Fruit fly (Drosophila melanogaster): ENCODE data around the gene CG1537.
A peak's percentile ranks its signal among the peaks of the same experiment; 100 is the strongest.

The CG1537 gene

dm6 chrX:11108148-11108844 is 45.3 kb upstream of the CG1537 start, which contains the start of gene Hsp60A (continued):
- TF ChIP-seq CG13424 (tag; optimal IDR thresholded peaks at IDR 0.05) (peak; percentile 75), knrl (GFP tag; IDR thresholded peaks at IDR 0.05; ENCODE audit: partially characterized antibody) (peak; percentile 90), Spps (tag; optimal IDR thresholded peaks at IDR 0.05) (no peak), CG4282 (GFP tag; optimal IDR thresholded peaks at IDR 0.05) (no peak), ssp (GFP tag; IDR thresholded peaks at IDR 0.05) (peak; percentile 30; the same call in 1 of the 2 replicates), crc (GFP tag; optimal IDR thresholded peaks at IDR 0.05) (no peak), lilli (GFP tag; optimal IDR thresholded peaks at IDR 0.05) (peak; percentile 71), CG14860 (GFP tag; IDR thresholded peaks at IDR 0.05; ENCODE audit: partially characterized antibody) (peak; percentile 77), Lhr (GFP tag; optimal IDR thresholded peaks at IDR 0.05) (peak; percentile 34), h (optimal IDR thresholded peaks at IDR 0.05) (no peak), CG18599 (GFP tag; optimal IDR thresholded peaks at IDR 0.05) (peak; percentile 47), Kr (GFP tag; optimal IDR thresholded peaks at IDR 0.05) (no peak), tx (GFP tag; optimal IDR thresholded peaks at IDR 0.05) (no peak), chinmo (GFP tag; IDR thresholded peaks at IDR 0.05; ENCODE audit: partially characterized antibody) (peak; percentile 61; the same call in 1 of the 4 replicates), CG13775 (GFP tag; optimal IDR thresholded peaks at IDR 0.05) (peak; percentile 48), ci (GFP tag; IDR thresholded peaks at IDR 0.05) (peak; percentile 72; the same call in 2 of the 3 replicates), CG42726 (GFP tag; IDR thresholded peaks at IDR 0.05; ENCODE audit: partially characterized antibody) (no peak), CG2116 (GFP tag; optimal IDR thresholded peaks at IDR 0.05) (peak; percentile 74), ara (GFP tag; IDR thresholded peaks at IDR 0.05) (0 out of 2 replicates have a peak, but pooled peaks have one; percentile 16), CG2712 (tag; optimal IDR thresholded peaks at IDR 0.05) (peak; percentile 61), CG17385 (GFP tag; optimal IDR thresholded peaks at IDR 0.05) (no peak), CG3163 (GFP tag; optimal IDR thresholded peaks at IDR 0.05) (no peak), stc (GFP tag; IDR thresholded peaks at IDR 0.05) (no peak), CG12155 (GFP tag; optimal IDR thresholded peaks at IDR 0.05) (peak; percentile 28), CG10267 (tag; optimal IDR thresholded peaks at IDR 0.05) (peak; percentile 58), Gug (GFP tag; IDR thresholded peaks at IDR 0.05) (no peak), CG11696 (GFP tag; IDR thresholded peaks at IDR 0.05) (no peak), CG10543 (GFP tag; optimal IDR thresholded peaks at IDR 0.05) (no peak), row (GFP tag; IDR thresholded peaks at IDR 0.05) (peak; percentile 82), Mrtf (GFP tag; IDR thresholded peaks at IDR 0.05) (no peak), ttk (GFP tag; IDR thresholded peaks at IDR 0.05) (no peak), HLH3B (GFP tag; IDR thresholded peaks at IDR 0.05) (0 out of 2 replicates have a peak, but pooled peaks have one; percentile 28), prd (optimal IDR thresholded peaks at IDR 0.05) (no peak), prd (GFP tag; IDR thresholded peaks at IDR 0.05) (peak; percentile 54; the same call in 2 of the 3 replicates), nom (GFP tag; optimal IDR thresholded peaks at IDR 0.05) (no peak), kay (GFP tag; optimal IDR thresholded peaks at IDR 0.05) (peak; percentile 15), ewg (GFP tag; optimal IDR thresholded peaks at IDR 0.05) (no peak), bbx (GFP tag; IDR thresholded peaks at IDR 0.05; ENCODE audit: partially characterized antibody) (peak; percentile 72), CG3065 (GFP tag; optimal IDR thresholded peaks at IDR 0.05) (no peak), CG1832 (GFP tag; optimal IDR thresholded peaks at IDR 0.05) (no peak), exex (tag; optimal IDR thresholded peaks at IDR 0.05) (peak; percentile 12), bsh (GFP tag; optimal IDR thresholded peaks at IDR 0.05) (peak in 1 of 2 experiments; percentile 55), Side (GFP tag; optimal IDR thresholded peaks at IDR 0.05) (no peak), CG17829 (tag; optimal IDR thresholded peaks at IDR 0.05) (peak; percentile 58), fu2 (GFP tag; optimal IDR thresholded peaks at IDR 0.05) (no peak), CG6791 (GFP tag; IDR thresholded peaks at IDR 0.05; ENCODE audit: partially characterized antibody) (peak; percentile 78), gsb (GFP tag; IDR thresholded peaks at IDR 0.05) (no peak), CG10209 (GFP tag; optimal IDR thresholded peaks at IDR 0.05) (peak; percentile 39), CG32772 (GFP tag; IDR thresholded peaks at IDR 0.05) (peak; percentile 50)
